Worm (Caenorhabditis elegans) whole organism, midembryonic: ENCODE results near the gene srd-10.

ENCODE experiments used
- T22C8.4 ChIP-seq: fragments of 200-800 bp; sonication (Bioruptor generic); IDR thresholded peaks from 2 replicates; pipeline ENCODE4 v1.3.6; 2022; ENCODE audit warnings: missing genetic modification characterization, missing compliant biosample characterization
- cog-1 ChIP-seq: sonication (generic microtip); optimal IDR thresholded peaks from 2 replicates; lab custom pipeline; 2016; ENCODE audit warnings: missing genetic modification characterization, missing compliant biosample characterization
- flt-1 ChIP-seq: fragments of 200-800 bp; sonication (Bioruptor generic); IDR thresholded peaks from 2 replicates; pipeline ENCODE4 v1.3.6; 2022; ENCODE audit warnings: missing genetic modification characterization, missing compliant biosample characterization
- klf-2 ChIP-seq: fragments of 200-800 bp; sonication (Bioruptor generic); conservative IDR thresholded peaks from 2 replicates; pipeline ENCODE4 v1.3.6; 2022; ENCODE audit warnings: missing genetic modification reagents, missing genetic modification characterization, missing compliant biosample characterization
- med-1 ChIP-seq: sonication (generic microtip); optimal IDR thresholded peaks from 2 replicates; lab custom pipeline; 2017; ENCODE audit warnings: missing genetic modification characterization, mild to moderate bottlenecking, missing compliant biosample characterization, antibody characterized with exemption, missing genetic modification reagents; ENCODE audit not compliant: insufficient read depth
- tab-1 ChIP-seq: fragments of 200-800 bp; sonication (Bioruptor generic); IDR thresholded peaks from 2 replicates; pipeline ENCODE4 v1.3.6; 2022; ENCODE audit warnings: missing genetic modification characterization, missing compliant biosample characterization
- ztf-23 ChIP-seq: fragments of 200-800 bp; sonication (Bioruptor generic); IDR thresholded peaks from 2 replicates; pipeline ENCODE4 v1.3.6; 2022; ENCODE audit warnings: missing genetic modification reagents, missing genetic modification characterization, missing compliant biosample characterization
- ztf-29 ChIP-seq: fragments of 200-800 bp; sonication (Bioruptor generic); IDR thresholded peaks from 2 replicates; pipeline ENCODE4 v1.3.6; 2022; ENCODE audit warnings: missing genetic modification reagents, missing genetic modification characterization, missing compliant biosample characterization

- TF ChIP-seq ztf-29 (GFP tag; lab: Robert Waterston, UW): no peak
- TF ChIP-seq T22C8.4 (GFP tag; lab: Robert Waterston, UW): no peak
- TF ChIP-seq tab-1 (GFP tag; lab: Robert Waterston, UW): no peak
- TF ChIP-seq flt-1: no peak
- TF ChIP-seq cog-1 (tag; lab: Kevin White, UChicago): no peak
- no peak for TF ChIP-seq med-1 (GFP tag; lab: Kevin White, UChicago)
- TF ChIP-seq klf-2 (GFP tag; lab: Robert Waterston, UW): no peak
- no peak for TF ChIP-seq ztf-23 (GFP tag; lab: Robert Waterston, UW)
These were observed 13.2 kb upstream of the srd-10 start, which contains the start of the genes Y45F10B.13 and qui-1 for ce11 chrIV:13561629-13562028.
